Worm (Caenorhabditis elegans): ENCODE data around the gene sfxn-5.

ce11 chrII:8102041-8102440 is 2.8 kb downstream of the sfxn-5 start, which contains the start of gene sre-2:
- TF ChIP-seq ztf-11 (tag; optimal IDR thresholded peaks at IDR 0.05) (no peak), nhr-76 (tag; optimal IDR thresholded peaks at IDR 0.05) (no peak), fos-1 (tag; optimal IDR thresholded peaks at IDR 0.05) (no peak), pqm-1 (tag; optimal IDR thresholded peaks at IDR 0.05) (no peak), sup-37 (GFP tag; optimal IDR thresholded peaks at IDR 0.05) (no peak), ceh-82 (tag; optimal IDR thresholded peaks at IDR 0.05) (no peak), elt-2 (tag; optimal IDR thresholded peaks at IDR 0.05) (no peak), zag-1 (tag; optimal IDR thresholded peaks at IDR 0.05) (no peak), snpc-4 (tag; optimal IDR thresholded peaks at IDR 0.05) (no peak), jun-1 (tag; optimal IDR thresholded peaks at IDR 0.05) (no peak), nhr-20 (tag; optimal IDR thresholded peaks at IDR 0.05) (no peak), lin-35 (GFP tag; optimal IDR thresholded peaks at IDR 0.05) (no peak), mef-2 (tag; optimal IDR thresholded peaks at IDR 0.05) (no peak), skn-1 (tag; optimal IDR thresholded peaks at IDR 0.05) (no peak)

All from whole organism, L1 larva.